Fruit fly (Drosophila melanogaster) whole organism, pupa: ENCODE data around the gene Spec2.

Experiments used
- CG10348 ChIP-seq: fragments of 200-800 bp; sonication (Bioruptor generic); IDR thresholded peaks from 2 replicates; pipeline ENCODE4 v1.3.6; 2022; ENCODE audit warnings: missing biosample characterization, missing genetic modification characterization
- CG12605 ChIP-seq: fragments of 200-800 bp; sonication (Bioruptor generic); IDR thresholded peaks from 2 replicates; pipeline ENCODE4 v1.3.6; 2022; ENCODE audit warnings: missing biosample characterization, missing genetic modification characterization
- CG13204 ChIP-seq: fragments of 200-800 bp; sonication (Bioruptor generic); optimal IDR thresholded peaks from 2 replicates; lab custom pipeline; 2018; ENCODE audit warnings: missing biosample characterization, mild to moderate bottlenecking, missing genetic modification characterization, moderate library complexity
- CG14655 ChIP-seq: fragments of 200-800 bp; sonication (Bioruptor generic); optimal IDR thresholded peaks from 3 replicates; lab custom pipeline; 2017; ENCODE audit warnings: mild to moderate bottlenecking, missing biosample characterization, missing genetic modification reagents, missing genetic modification characterization
- CG15710 ChIP-seq: fragments of 200-800 bp; sonication (Bioruptor generic); optimal IDR thresholded peaks from 2 replicates; lab custom pipeline; 2018; ENCODE audit warnings: missing biosample characterization, mild to moderate bottlenecking, missing genetic modification characterization, moderate library complexity
- CG17806 ChIP-seq: fragments of 200-800 bp; sonication (Bioruptor generic); optimal IDR thresholded peaks from 2 replicates; lab custom pipeline; 2018; ENCODE audit warnings: missing biosample characterization, mild to moderate bottlenecking, missing genetic modification characterization, moderate library complexity
- CG32121 ChIP-seq: fragments of 200-800 bp; sonication (Bioruptor generic); IDR thresholded peaks from 2 replicates; pipeline ENCODE4 v1.3.6; 2022; ENCODE audit warnings: missing biosample characterization, missing genetic modification characterization
- CG34367 ChIP-seq: fragments of 200-800 bp; sonication (Bioruptor generic); optimal IDR thresholded peaks from 2 replicates; lab custom pipeline; 2018; ENCODE audit warnings: missing biosample characterization, mild to moderate bottlenecking, missing genetic modification characterization
- CG4496 ChIP-seq: fragments of 200-800 bp; sonication (Bioruptor generic); IDR thresholded peaks from 3 replicates; pipeline ENCODE4 v1.3.6; 2022; ENCODE audit warnings: missing biosample characterization, missing genetic modification characterization
- CG8159 ChIP-seq: fragments of 200-800 bp; sonication (Bioruptor generic); optimal IDR thresholded peaks from 3 replicates; lab custom pipeline; 2018; ENCODE audit warnings: missing biosample characterization, mild to moderate bottlenecking, missing genetic modification characterization, moderate library complexity
- CG8301 ChIP-seq: fragments of 200-800 bp; sonication (Bioruptor generic); optimal IDR thresholded peaks from 2 replicates; lab custom pipeline; 2018; ENCODE audit warnings: missing biosample characterization, mild to moderate bottlenecking, missing genetic modification characterization
- CG9948 ChIP-seq: fragments of 200-800 bp; sonication (Bioruptor generic); optimal IDR thresholded peaks from 2 replicates; lab custom pipeline; 2018; ENCODE audit warnings: missing biosample characterization, mild to moderate bottlenecking, missing genetic modification characterization, moderate library complexity
- D1 ChIP-seq: fragments of 200-800 bp; sonication (Bioruptor generic); optimal IDR thresholded peaks from 2 replicates; lab custom pipeline; 2018; ENCODE audit warnings: missing biosample characterization, mild to moderate bottlenecking, missing genetic modification characterization, moderate library complexity
- EcR ChIP-seq: fragments of 200-800 bp; sonication (Bioruptor generic); optimal IDR thresholded peaks from 3 replicates; lab custom pipeline; 2019; ENCODE audit warnings: missing biosample characterization, missing genetic modification characterization, mild to moderate bottlenecking, moderate library complexity, missing genetic modification reagents
- Ets98B ChIP-seq: fragments of 200-800 bp; sonication (Bioruptor generic); IDR thresholded peaks from 2 replicates; pipeline ENCODE4 v1.3.6; 2022; ENCODE audit warnings: missing biosample characterization, missing genetic modification characterization
- Pif1A ChIP-seq: fragments of 200-800 bp; sonication (Bioruptor generic); optimal IDR thresholded peaks from 3 replicates; lab custom pipeline; 2016; ENCODE audit warnings: missing biosample characterization, missing genetic modification characterization
- Pif1B ChIP-seq: fragments of 200-800 bp; sonication (Bioruptor generic); optimal IDR thresholded peaks from 3 replicates; lab custom pipeline; 2016; ENCODE audit warnings: missing biosample characterization, missing genetic modification characterization
- Snoo ChIP-seq: fragments of 200-800 bp; sonication (Bioruptor generic); optimal IDR thresholded peaks from 3 replicates; lab custom pipeline; 2017; ENCODE audit warnings: missing biosample characterization, mild to moderate bottlenecking, missing genetic modification characterization, inconsistent platforms
- fd96Ca ChIP-seq: fragments of 200-800 bp; sonication (Bioruptor generic); IDR thresholded peaks from 3 replicates; pipeline ENCODE4 v1.3.6; 2022; ENCODE audit warnings: missing biosample characterization, missing genetic modification characterization
- gl ChIP-seq: fragments of 200-800 bp; sonication (Bioruptor generic); optimal IDR thresholded peaks from 2 replicates; lab custom pipeline; 2018; ENCODE audit warnings: missing biosample characterization, mild to moderate bottlenecking, missing genetic modification characterization
- rn ChIP-seq: fragments of 200-800 bp; sonication (Bioruptor generic); IDR thresholded peaks from 2 replicates; pipeline ENCODE4 v1.3.6; 2022; ENCODE audit warnings: missing biosample characterization, missing genetic modification characterization

The Spec2 gene

dm6 chr3R:5620387-5620956 lies 3.5 kb downstream of the Spec2 start:
- TF ChIP-seq Pif1A (GFP tag; lab: Kevin White, UChicago) (peak; percentile 61), CG15710 (peak; percentile 60), CG8159 (tag; lab: Kevin White, UChicago) (peak; percentile 70), CG4496 (0 out of 3 replicates have a peak, but pooled peaks have one; percentile 45), CG12605 (peak; percentile 30), CG8301 (peak; percentile 58), CG17806 (peak; percentile 45), CG14655 (GFP tag; lab: Kevin White, UChicago) (peak; percentile 79), Pif1B (GFP tag; lab: Kevin White, UChicago) (peak; percentile 34), fd96Ca (GFP tag; lab: Robert Waterston, UW) (peak; percentile 64; the same call in 1 of the 3 replicates), Snoo (tag; lab: Kevin White, UChicago) (peak; percentile 60), rn (peak; percentile 51), Ets98B (GFP tag; lab: Robert Waterston, UW) (no peak; the same call in 1 of the 2 replicates), CG13204 (no peak), D1 (tag; lab: Kevin White, UChicago) (no peak), CG32121 (GFP tag; lab: Robert Waterston, UW) (peak; percentile 33; the same call in 1 of the 2 replicates), CG9948 (tag; lab: Kevin White, UChicago) (peak; percentile 41), EcR (GFP tag; lab: Kevin White, UChicago) (no peak), CG10348 (GFP tag; lab: Robert Waterston, UW) (no peak), CG34367 (tag; lab: Kevin White, UChicago) (peak; percentile 30), gl (tag; lab: Kevin White, UChicago) (peak; percentile 14)

dm6 chr3R:5617923-5618623 lies 5.9 kb downstream of the Spec2 start:
- no peak for TF ChIP-seq CG34367 (tag; lab: Kevin White, UChicago)
- TF ChIP-seq CG8159 (tag; lab: Kevin White, UChicago), result peak; percentile 34
- peak; percentile 22 for TF ChIP-seq Snoo (tag; lab: Kevin White, UChicago)
- peak; percentile 22 for TF ChIP-seq CG17806
- TF ChIP-seq D1 (tag; lab: Kevin White, UChicago), result no peak
- peak; percentile 16 for TF ChIP-seq Pif1A (GFP tag; lab: Kevin White, UChicago)
- peak; percentile 32 for TF ChIP-seq CG9948 (tag; lab: Kevin White, UChicago)
- TF ChIP-seq CG8301, result peak; percentile 53
- peak; percentile 50 for TF ChIP-seq CG15710
- TF ChIP-seq CG12605, result no peak
- TF ChIP-seq CG14655 (GFP tag; lab: Kevin White, UChicago), result no peak
- peak; percentile 55 for TF ChIP-seq Ets98B (GFP tag; lab: Robert Waterston, UW)
- TF ChIP-seq CG10348 (GFP tag; lab: Robert Waterston, UW), result no peak
- TF ChIP-seq CG4496, result peak; percentile 46; the same call in 2 of the 3 replicates
- TF ChIP-seq CG32121 (GFP tag; lab: Robert Waterston, UW), result peak; percentile 56
- TF ChIP-seq gl (tag; lab: Kevin White, UChicago), result peak; percentile 7
- TF ChIP-seq Pif1B (GFP tag; lab: Kevin White, UChicago), result no peak
- TF ChIP-seq fd96Ca (GFP tag; lab: Robert Waterston, UW), result peak; percentile 63
- TF ChIP-seq, all 21 proteins: peak for 12

DNA sequence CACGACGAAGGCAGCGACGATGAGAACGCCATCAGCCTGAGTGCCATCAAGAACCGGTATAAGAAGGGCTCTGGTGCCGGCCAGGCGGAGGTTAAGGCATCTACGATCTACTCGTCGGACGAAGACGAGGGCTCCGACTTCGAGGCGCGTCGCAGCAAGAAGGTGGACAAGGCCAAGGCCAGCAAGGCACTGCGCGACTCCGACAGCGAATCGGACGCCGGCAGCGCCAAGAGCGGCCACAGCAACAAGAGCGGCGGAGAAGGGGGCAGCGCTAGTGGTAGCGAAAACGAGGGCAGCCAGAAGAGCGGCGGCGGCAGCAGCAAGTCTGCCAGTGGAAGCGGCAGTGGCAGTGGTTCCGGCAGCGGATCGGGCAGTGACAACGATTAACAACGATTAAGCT lies 8.4 kb downstream of the Spec2 start:
- no peak for TF ChIP-seq CG10348 (GFP tag; lab: Robert Waterston, UW)
- peak; percentile 85 for TF ChIP-seq EcR (GFP tag; lab: Kevin White, UChicago)
- peak; percentile 79 for TF ChIP-seq CG13204

DNA sequence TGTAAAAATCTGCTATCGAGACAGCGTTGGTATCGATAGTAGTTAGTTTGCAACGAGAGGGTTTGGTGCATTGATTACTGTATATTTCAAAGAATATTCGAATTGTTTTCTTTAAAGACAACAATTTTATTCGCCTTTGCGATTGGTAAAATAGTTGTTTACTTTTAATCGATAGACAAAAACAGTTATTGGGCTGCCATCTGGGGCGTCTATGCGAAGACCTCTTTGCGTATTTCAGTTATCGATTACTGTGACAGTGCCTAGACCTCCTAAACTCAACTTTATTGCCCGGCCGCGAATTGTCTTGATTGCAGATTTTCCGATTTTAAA lies 10.8 kb downstream of the Spec2 start, which contains the start of gene Atu:
Atu (plus strand) TSS at position 245 of the 330 bp plus-strand sequence.
- TF ChIP-seq rn (no peak), CG32121 (GFP tag; lab: Robert Waterston, UW) (no peak), CG8159 (tag; lab: Kevin White, UChicago) (no peak), Pif1A (GFP tag; lab: Kevin White, UChicago) (no peak), CG34367 (tag; lab: Kevin White, UChicago) (no peak)

DNA sequence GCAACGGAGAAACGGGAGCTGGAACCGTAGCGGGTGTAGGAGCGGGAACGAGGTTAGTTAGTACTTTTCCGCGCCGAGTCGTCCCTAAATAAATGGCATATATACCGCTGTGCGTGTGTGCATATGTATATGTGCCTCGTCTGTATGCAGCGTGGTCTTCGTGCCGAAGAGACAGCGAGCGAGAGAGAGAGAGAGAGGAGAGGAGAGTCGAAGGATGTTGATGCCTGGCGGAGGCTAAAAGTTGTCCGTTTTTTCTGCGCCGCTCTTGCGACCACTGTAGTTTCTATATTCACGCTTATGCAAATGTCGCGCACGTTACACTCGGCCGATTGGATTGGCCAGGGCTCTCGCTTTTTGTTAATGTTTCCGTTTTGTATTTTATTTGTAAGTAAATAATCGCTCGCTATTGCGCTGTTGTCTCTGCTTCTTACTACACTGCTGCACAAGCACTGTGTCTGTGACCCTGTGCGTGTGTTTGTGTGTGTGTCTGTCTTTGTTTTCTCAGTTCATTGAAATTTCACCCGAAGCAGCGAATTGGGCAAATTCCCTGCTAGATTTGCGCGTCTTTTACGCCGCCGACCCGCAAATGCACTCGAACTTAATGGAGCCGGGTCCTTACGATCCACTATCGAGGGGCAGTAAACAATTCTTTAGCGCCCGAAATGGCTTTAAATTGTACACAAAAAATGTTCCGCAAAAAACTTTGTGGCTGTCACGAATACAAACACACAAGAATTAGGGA lies 11.4 kb downstream of the Spec2 start, which contains the start of gene Rga:
Rga (minus strand) TSS at position 741 of the 742 bp plus-strand sequence.
- peak; percentile 85 for TF ChIP-seq EcR (GFP tag; lab: Kevin White, UChicago)
- 0 out of 2 replicates have a peak, but pooled peaks have one; percentile 24 for TF ChIP-seq CG12605
- no peak for TF ChIP-seq CG13204

DNA sequence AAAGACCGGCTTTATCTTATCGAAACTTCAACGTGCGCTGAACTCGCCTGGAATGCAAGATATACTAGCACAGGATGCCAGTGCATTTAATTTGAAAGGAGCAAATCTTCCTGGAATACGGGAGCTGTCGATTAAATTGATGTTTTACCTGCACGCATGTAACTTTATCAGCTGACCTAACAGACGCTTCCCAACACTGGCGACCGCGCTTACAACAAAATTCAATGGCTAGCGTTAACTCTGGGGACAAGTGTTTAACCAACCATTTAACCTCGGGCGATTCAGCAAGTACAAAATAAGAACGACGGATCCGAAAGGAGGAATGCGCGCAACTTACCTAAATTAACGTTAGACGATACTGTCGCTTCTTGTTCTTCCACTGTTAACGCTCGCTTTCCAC lies 12.2 kb downstream of the Spec2 start:
- no peak for TF ChIP-seq EcR (GFP tag; lab: Kevin White, UChicago)
- no peak for TF ChIP-seq gl (tag; lab: Kevin White, UChicago)
- TF ChIP-seq Snoo (tag; lab: Kevin White, UChicago), result no peak
- no peak for TF ChIP-seq Pif1A (GFP tag; lab: Kevin White, UChicago)
- no peak for TF ChIP-seq D1 (tag; lab: Kevin White, UChicago)
- TF ChIP-seq CG12605, result no peak
- TF ChIP-seq CG8159 (tag; lab: Kevin White, UChicago), result no peak
- no peak for TF ChIP-seq CG17806
- no peak for TF ChIP-seq CG9948 (tag; lab: Kevin White, UChicago)
- TF ChIP-seq CG10348 (GFP tag; lab: Robert Waterston, UW), result no peak
- TF ChIP-seq Ets98B (GFP tag; lab: Robert Waterston, UW), result no peak
- TF ChIP-seq CG34367 (tag; lab: Kevin White, UChicago), result no peak
